Fruit fly (Drosophila melanogaster) whole organism, embryonic: ENCODE data around the gene Hr4.

Experiments used
- C15 ChIP-seq: fragments of 200-800 bp; sonication (Bioruptor generic); IDR thresholded peaks from 3 replicates; pipeline ENCODE4 v1.3.6; 2022; ENCODE audit warnings: missing biosample characterization, missing genetic modification characterization
- CG10147 ChIP-seq: fragments of 200-800 bp; sonication (Bioruptor generic); optimal IDR thresholded peaks from 2 replicates; lab custom pipeline; 2019; ENCODE audit warnings: missing biosample characterization, mild to moderate bottlenecking, missing genetic modification characterization, moderate library complexity
- CG10321 ChIP-seq: fragments of 200-800 bp; sonication (Bioruptor generic); IDR thresholded peaks from 2 replicates; pipeline ENCODE4 v1.3.6; 2022; ENCODE audit warnings: missing biosample characterization, missing genetic modification characterization
- CG11560 ChIP-seq: fragments of 200-800 bp; sonication (Bioruptor generic); IDR thresholded peaks from 3 replicates; pipeline ENCODE4 v1.3.6; 2022; ENCODE audit warnings: missing biosample characterization, missing genetic modification characterization
- CG12769 ChIP-seq: fragments of 200-800 bp; sonication (Bioruptor generic); optimal IDR thresholded peaks from 2 replicates; lab custom pipeline; 2019; ENCODE audit warnings: missing biosample characterization, mild to moderate bottlenecking, missing genetic modification characterization, moderate library complexity
- CG15269 ChIP-seq: fragments of 200-800 bp; sonication (Bioruptor generic); optimal IDR thresholded peaks from 2 replicates; lab custom pipeline; 2018; ENCODE audit warnings: missing biosample characterization, mild to moderate bottlenecking, missing genetic modification characterization, moderate library complexity
- CG17186 ChIP-seq: fragments of 200-800 bp; sonication (Bioruptor generic); optimal IDR thresholded peaks from 3 replicates; lab custom pipeline; 2017; ENCODE audit warnings: missing biosample characterization, missing genetic modification reagents, missing genetic modification characterization
- CG17328 ChIP-seq: fragments of 200-800 bp; sonication (Bioruptor generic); IDR thresholded peaks from 2 replicates; pipeline ENCODE4 v1.3.6; 2022; ENCODE audit warnings: missing biosample characterization, missing genetic modification characterization
- CG17361 ChIP-seq: fragments of 200-800 bp; sonication (Bioruptor generic); IDR thresholded peaks from 3 replicates; pipeline ENCODE4 v1.3.6; 2022; ENCODE audit warnings: missing biosample characterization, missing genetic modification characterization
- CG17912 ChIP-seq: fragments of 200-800 bp; sonication (Bioruptor generic); optimal IDR thresholded peaks from 2 replicates; lab custom pipeline; 2018; ENCODE audit warnings: missing biosample characterization, mild to moderate bottlenecking, missing genetic modification characterization
- CG1792 ChIP-seq: fragments of 200-800 bp; sonication (Bioruptor generic); optimal IDR thresholded peaks from 2 replicates; lab custom pipeline; 2016; ENCODE audit warnings: missing biosample characterization, missing genetic modification characterization
- CG32772 ChIP-seq: fragments of 200-800 bp; sonication (Bioruptor generic); IDR thresholded peaks from 2 replicates; pipeline ENCODE4 v1.3.6; 2022; ENCODE audit warnings: missing biosample characterization, missing genetic modification characterization
- CG34224 ChIP-seq: fragments of 200-800 bp; sonication (Bioruptor generic); IDR thresholded peaks from 3 replicates; pipeline ENCODE4 v1.3.6; 2022; ENCODE audit warnings: missing biosample characterization, missing genetic modification characterization; ENCODE audit not compliant: partially characterized antibody
- CG34376 ChIP-seq: fragments of 200-800 bp; sonication (Bioruptor generic); optimal IDR thresholded peaks from 2 replicates; lab custom pipeline; 2018; ENCODE audit warnings: missing biosample characterization, mild to moderate bottlenecking, missing genetic modification characterization
- CG3726 ChIP-seq: fragments of 200-800 bp; sonication (Bioruptor generic); IDR thresholded peaks from 3 replicates; pipeline ENCODE4, ENCODE4 v1.3.6; 2022; ENCODE audit warnings: missing biosample characterization, missing genetic modification characterization
- CG3847 ChIP-seq: fragments of 200-800 bp; sonication (Bioruptor generic); IDR thresholded peaks from 2 replicates; pipeline ENCODE4 v1.3.6; 2022; ENCODE audit warnings: missing biosample characterization, missing genetic modification characterization
- CG4424 ChIP-seq: fragments of 200-800 bp; sonication (Bioruptor generic); optimal IDR thresholded peaks from 3 replicates; lab custom pipeline; 2016; ENCODE audit warnings: missing biosample characterization, missing genetic modification characterization
- CG6175 ChIP-seq: fragments of 200-800 bp; sonication (Bioruptor generic); IDR thresholded peaks from 3 replicates; pipeline ENCODE4 v1.3.6; 2022; ENCODE audit warnings: missing biosample characterization, missing genetic modification characterization
- CG9437 ChIP-seq: fragments of 200-800 bp; sonication (Bioruptor generic); optimal IDR thresholded peaks from 2 replicates; lab custom pipeline; 2018; ENCODE audit warnings: missing biosample characterization, mild to moderate bottlenecking, missing genetic modification characterization
- CTCF ChIP-seq: fragments of 200-800 bp; sonication (Bioruptor generic); optimal IDR thresholded peaks from 2 replicates; lab custom pipeline; 2017; ENCODE audit warnings: missing biosample characterization, mild to moderate bottlenecking, missing genetic modification characterization, moderate library complexity
- Dfd ChIP-seq, 2 experiments: fragments of >200 bp; optimal IDR thresholded peaks; 2 replicates each; lab custom pipeline; 2017; ENCODE audit warnings: missing biosample characterization in 2 of 2, missing genetic modification characterization in 2 of 2
- Dll ChIP-seq: fragments of 200-800 bp; sonication (Bioruptor generic); IDR thresholded peaks from 4 replicates; pipeline ENCODE4 v1.3.6; 2022; ENCODE audit warnings: missing biosample characterization, missing genetic modification characterization; ENCODE audit not compliant: partially characterized antibody
- Doc2 ChIP-seq: fragments of 200-800 bp; sonication (Bioruptor generic); IDR thresholded peaks from 2 replicates; pipeline ENCODE4 v1.3.6; 2022; ENCODE audit warnings: missing biosample characterization, missing genetic modification characterization
- Fer1 ChIP-seq: fragments of 200-800 bp; sonication (Bioruptor generic); optimal IDR thresholded peaks from 2 replicates; lab custom pipeline; 2017; ENCODE audit warnings: missing biosample characterization, mild to moderate bottlenecking, missing genetic modification characterization
- Fer3 ChIP-seq: fragments of 200-800 bp; sonication (Bioruptor generic); optimal IDR thresholded peaks from 2 replicates; lab custom pipeline; 2018; ENCODE audit warnings: missing biosample characterization, mild to moderate bottlenecking, missing genetic modification characterization, moderate library complexity
- HmgD ChIP-seq: fragments of 200-800 bp; sonication (Bioruptor generic); optimal IDR thresholded peaks from 3 replicates; lab custom pipeline; 2016; ENCODE audit warnings: missing biosample characterization, missing genetic modification characterization
- Lhr ChIP-seq: fragments of 200-800 bp; sonication (Bioruptor generic); optimal IDR thresholded peaks from 3 replicates; lab custom pipeline; 2017; ENCODE audit warnings: mild to moderate bottlenecking, missing biosample characterization, missing genetic modification reagents, missing genetic modification characterization
- MTF-1 ChIP-seq: fragments of 200-800 bp; sonication (Bioruptor generic); optimal IDR thresholded peaks from 2 replicates; lab custom pipeline; 2018; ENCODE audit warnings: missing biosample characterization, mild to moderate bottlenecking, missing genetic modification characterization, borderline replicate concordance
- NC2α ChIP-seq: fragments of 200-800 bp; sonication (Bioruptor generic); optimal IDR thresholded peaks from 2 replicates; lab custom pipeline; 2016; ENCODE audit warnings: missing biosample characterization, missing genetic modification characterization
- Nf-YA ChIP-seq: fragments of 200-800 bp; sonication (Bioruptor generic); IDR thresholded peaks from 2 replicates; pipeline ENCODE4 v1.3.6; 2022; ENCODE audit warnings: missing biosample characterization, missing genetic modification characterization
- Rfx ChIP-seq: fragments of 200-800 bp; sonication (Bioruptor generic); IDR thresholded peaks from 2 replicates; pipeline ENCODE4 v1.3.6; 2022; ENCODE audit warnings: missing biosample characterization, missing genetic modification characterization
- Rx ChIP-seq: fragments of 200-800 bp; sonication (Bioruptor generic); IDR thresholded peaks from 2 replicates; pipeline ENCODE4 v1.3.6; 2022; ENCODE audit warnings: missing biosample characterization, missing genetic modification characterization
- Stat92E ChIP-seq, 3 experiments: fragments of >200 bp in 2 of 3; fragments of 200-800 bp in 1 of 3; sonication (Bioruptor generic) in 1 of 3; optimal IDR thresholded peaks; 2 replicates each; lab custom pipeline; 2017 to 2019; ENCODE audit warnings: missing biosample characterization in 3 of 3, missing genetic modification characterization in 3 of 3, mild to moderate bottlenecking in 1 of 3, moderate library complexity in 1 of 3
- ase ChIP-seq: fragments of 200-800 bp; sonication (Bioruptor generic); IDR thresholded peaks from 3 replicates; pipeline ENCODE4 v1.3.6; 2022; ENCODE audit warnings: missing biosample characterization, missing genetic modification characterization
- eyg ChIP-seq: fragments of 200-800 bp; sonication (Bioruptor generic); optimal IDR thresholded peaks from 3 replicates; lab custom pipeline; 2016; ENCODE audit warnings: missing biosample characterization, missing genetic modification characterization
- grn ChIP-seq: fragments of 200-800 bp; sonication (Bioruptor generic); optimal IDR thresholded peaks from 3 replicates; lab custom pipeline; 2017; ENCODE audit warnings: missing biosample characterization, missing genetic modification characterization
- h ChIP-seq: fragments of >200 bp; optimal IDR thresholded peaks from 2 replicates; lab custom pipeline; 2017
- ham ChIP-seq: fragments of 200-800 bp; sonication (Bioruptor generic); IDR thresholded peaks from 2 replicates; pipeline ENCODE4 v1.3.6; 2022; ENCODE audit warnings: missing biosample characterization, missing genetic modification characterization
- lab ChIP-seq: fragments of 200-800 bp; sonication (Bioruptor generic); optimal IDR thresholded peaks from 3 replicates; lab custom pipeline; 2017; ENCODE audit warnings: missing biosample characterization, missing genetic modification characterization, mild to moderate bottlenecking, moderate library complexity, missing genetic modification reagents
- lmd ChIP-seq: fragments of 200-800 bp; sonication (Bioruptor generic); IDR thresholded peaks from 2 replicates; pipeline ENCODE4 v1.3.6; 2022; ENCODE audit warnings: missing biosample characterization, missing genetic modification characterization
- p53 ChIP-seq: fragments of 200-800 bp; sonication (Bioruptor generic); optimal IDR thresholded peaks from 2 replicates; lab custom pipeline; 2016; ENCODE audit warnings: missing biosample characterization, missing genetic modification characterization
- pfk ChIP-seq: fragments of 200-800 bp; sonication (Bioruptor generic); optimal IDR thresholded peaks from 2 replicates; lab custom pipeline; 2018; ENCODE audit warnings: missing biosample characterization, mild to moderate bottlenecking, missing genetic modification characterization, moderate library complexity
- pita ChIP-seq: fragments of 200-800 bp; sonication (Bioruptor generic); optimal IDR thresholded peaks from 2 replicates; lab custom pipeline; 2017; ENCODE audit warnings: missing biosample characterization, mild to moderate bottlenecking, missing genetic modification characterization
- pros ChIP-seq: fragments of 200-800 bp; sonication (Bioruptor generic); optimal IDR thresholded peaks from 3 replicates; lab custom pipeline; 2019; ENCODE audit warnings: missing biosample characterization, mild to moderate bottlenecking, missing genetic modification characterization, moderate library complexity
- repo ChIP-seq: fragments of 200-800 bp; sonication (Bioruptor generic); optimal IDR thresholded peaks from 2 replicates; lab custom pipeline; 2016; ENCODE audit warnings: missing biosample characterization, missing genetic modification characterization
- run ChIP-seq: fragments of 200-800 bp; sonication (Bioruptor generic); optimal IDR thresholded peaks from 3 replicates; lab custom pipeline; 2018; ENCODE audit warnings: missing biosample characterization, mild to moderate bottlenecking, missing genetic modification characterization
- stwl ChIP-seq: fragments of 200-800 bp; sonication (Bioruptor generic); optimal IDR thresholded peaks from 3 replicates; lab custom pipeline; 2018; ENCODE audit warnings: missing biosample characterization, mild to moderate bottlenecking, missing genetic modification characterization, moderate library complexity
- ttk ChIP-seq: fragments of 200-800 bp; sonication (Bioruptor generic); IDR thresholded peaks from 2 replicates; pipeline ENCODE4 v2.1.2; 2022; ENCODE audit warnings: missing biosample characterization, missing genetic modification characterization
- usp ChIP-seq: fragments of >200 bp; optimal IDR thresholded peaks from 2 replicates; lab custom pipeline; 2017; ENCODE audit warnings: missing biosample characterization, missing genetic modification characterization
- wek ChIP-seq: fragments of 200-800 bp; sonication (Bioruptor generic); optimal IDR thresholded peaks from 3 replicates; lab custom pipeline; 2018; ENCODE audit warnings: missing biosample characterization, mild to moderate bottlenecking, missing genetic modification characterization, moderate library complexity
- zf30C ChIP-seq: fragments of 200-800 bp; sonication (Bioruptor generic); optimal IDR thresholded peaks from 3 replicates; lab custom pipeline; 2018; ENCODE audit warnings: missing biosample characterization, mild to moderate bottlenecking, missing genetic modification characterization

The Hr4 gene

dm6 chrX:1963591-1964216, 22.0 kb downstream of the Hr4 start (continued):
- TF ChIP-seq Fer3 (tag; lab: Kevin White, UChicago) (peak; percentile 95), CG10147 (peak; percentile 74), run (tag; lab: Kevin White, UChicago) (peak; percentile 83), pfk (GFP tag; lab: Kevin White, UChicago) (peak; percentile 42), pros (GFP tag; lab: Kevin White, UChicago) (peak; percentile 25), Dfd (GFP tag; optimal IDR thresholded peaks at IDR 0.05; lab: Kevin White, UChicago) (no peak), eyg (GFP tag; lab: Kevin White, UChicago) (peak; percentile 78), C15 (GFP tag; lab: Robert Waterston, UW) (peak; percentile 88), CG17912 (GFP tag; lab: Kevin White, UChicago) (peak; percentile 97), CTCF (GFP tag; lab: Kevin White, UChicago) (peak; percentile 50), CG12769 (tag; lab: Kevin White, UChicago) (peak; percentile 97), CG15269 (tag; lab: Kevin White, UChicago) (peak; percentile 97), CG11560 (peak; percentile 82), Rfx (GFP tag; lab: Robert Waterston, UW) (peak; percentile 96), stwl (tag; lab: Kevin White, UChicago) (no peak), usp (GFP tag; lab: Kevin White, UChicago) (no peak), Stat92E (GFP tag; optimal IDR thresholded peaks at IDR 0.05; lab: Kevin White, UChicago) (no peak), Lhr (GFP tag; lab: Kevin White, UChicago) (peak; percentile 68), ham (peak; percentile 72), HmgD (peak; percentile 56), zf30C (GFP tag; lab: Kevin White, UChicago) (no peak), Dll (GFP tag; lab: Robert Waterston, UW) (no peak), CG17361 (GFP tag; lab: Robert Waterston, UW) (peak; percentile 89), NC2α (peak; percentile 82), Fer1 (GFP tag; lab: Kevin White, UChicago) (peak; percentile 93), CG1792 (GFP tag; lab: Kevin White, UChicago) (peak; percentile 90), CG6175 (GFP tag; lab: Robert Waterston, UW) (peak; percentile 89), lab (peak; percentile 96), CG9437 (peak; percentile 87), MTF-1 (GFP tag; lab: Kevin White, UChicago) (peak; percentile 89), CG3847 (GFP tag; lab: Robert Waterston, UW) (peak; percentile 94), p53 (GFP tag; lab: Kevin White, UChicago) (peak; percentile 78), CG34224 (GFP tag; lab: Robert Waterston, UW) (no peak), lmd (peak; percentile 97), CG34376 (GFP tag; lab: Kevin White, UChicago) (peak; percentile 78), repo (peak; percentile 92), ttk (GFP tag; lab: Robert Waterston, UW) (peak; percentile 96), CG17186 (GFP tag; lab: Kevin White, UChicago) (peak; percentile 60), wek (GFP tag; lab: Kevin White, UChicago) (peak; percentile 87), grn (GFP tag; lab: Kevin White, UChicago) (peak; percentile 84), CG3726 (GFP tag; lab: Robert Waterston, UW) (peak; percentile 94), CG4424 (GFP tag; lab: Kevin White, UChicago) (peak; percentile 93), CG10321 (GFP tag; lab: Robert Waterston, UW) (peak; percentile 74), ase (GFP tag; lab: Robert Waterston, UW) (peak; percentile 97), h (lab: Kevin White, UChicago) (no peak), Rx (GFP tag; lab: Robert Waterston, UW) (peak; percentile 93), CG32772 (peak; percentile 96), Nf-YA (peak; percentile 90), Doc2 (peak; percentile 87), pita (GFP tag; lab: Kevin White, UChicago) (no peak), CG17328 (GFP tag; lab: Robert Waterston, UW) (peak; percentile 94)
